Fruit fly (Drosophila melanogaster): ENCODE measurements around the gene MSBP.
A peak's percentile ranks its signal among the peaks of the same experiment; 100 is the strongest.

MSBP gene

dm6 chrX:15910570-15910969 is 20.7 kb upstream of the MSBP start, which contains the start of gene Lrp4:
Lrp4 (plus strand) TSS chrX:15910870.
- TF ChIP-seq CG11902 (GFP tag; optimal IDR thresholded peaks at IDR 0.05): no peak
- no peak for TF ChIP-seq fkh (GFP tag; optimal IDR thresholded peaks at IDR 0.05)
- no peak for TF ChIP-seq Smox (GFP tag; optimal IDR thresholded peaks at IDR 0.05)
- TF ChIP-seq CG10669 (GFP tag; optimal IDR thresholded peaks at IDR 0.05): no peak
- TF ChIP-seq OdsH (GFP tag; optimal IDR thresholded peaks at IDR 0.05): no peak
- TF ChIP-seq salr (GFP tag; optimal IDR thresholded peaks at IDR 0.05): no peak
- TF ChIP-seq CG11294 (GFP tag; IDR thresholded peaks at IDR 0.05): no peak
- no peak for TF ChIP-seq CG6276 (GFP tag; optimal IDR thresholded peaks at IDR 0.05)
- no peak for TF ChIP-seq CG6792 (GFP tag; optimal IDR thresholded peaks at IDR 0.05)

DNA sequence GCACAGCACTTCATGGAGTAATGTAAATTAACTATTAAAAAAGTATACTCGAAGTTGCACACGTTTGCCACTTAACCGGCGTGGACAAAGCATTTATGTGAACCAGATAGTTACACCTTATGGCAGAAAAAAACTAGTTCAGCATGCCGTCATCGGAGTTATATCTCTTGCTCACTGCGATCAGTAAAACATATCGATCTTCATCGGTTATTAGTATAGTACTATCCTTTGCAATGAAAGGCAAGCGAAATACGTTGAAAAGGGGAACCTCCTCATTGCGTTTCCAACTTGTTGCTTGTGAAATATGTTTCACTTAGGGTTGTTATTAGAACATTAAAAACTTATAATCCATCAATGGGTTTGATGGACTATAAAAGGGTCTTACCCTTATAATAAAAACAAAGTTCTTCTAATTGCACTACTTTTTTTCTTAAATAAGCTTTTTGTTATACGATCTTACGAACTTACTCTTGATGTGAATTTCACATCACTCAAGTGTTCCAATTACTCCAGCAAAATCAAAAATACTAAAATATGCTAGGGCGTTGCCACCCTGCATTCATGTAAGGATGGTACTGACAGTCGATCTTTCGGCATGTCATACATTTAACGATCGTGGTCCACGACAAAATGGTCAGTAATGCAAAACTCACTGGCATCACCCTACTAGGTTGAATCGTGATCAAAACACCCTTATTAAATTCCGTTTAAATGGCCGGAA is 19.8 kb upstream of the MSBP start, which contains the start of gene CycD:
Gene CycD (minus strand): TSS at position 113 of the 721 bp plus-strand sequence.
- TF ChIP-seq CG10631 (GFP tag; optimal IDR thresholded peaks at IDR 0.05) (peak; percentile 34), pdm3 (GFP tag; optimal IDR thresholded peaks at IDR 0.05) (peak; percentile 38), Sox14 (GFP tag; optimal IDR thresholded peaks at IDR 0.05) (peak; percentile 67), Hr4 (GFP tag; optimal IDR thresholded peaks at IDR 0.05) (no peak)

dm6 chrX:15893732-15894264 is 3.9 kb upstream of the MSBP start:
- TF ChIP-seq CG6276 (GFP tag; optimal IDR thresholded peaks at IDR 0.05) (no peak), Hr4 (GFP tag; optimal IDR thresholded peaks at IDR 0.05) (no peak), CG8319 (GFP tag; optimal IDR thresholded peaks at IDR 0.05) (no peak), CG8632 (GFP tag; optimal IDR thresholded peaks at IDR 0.05) (no peak), CG1621 (tag; optimal IDR thresholded peaks at IDR 0.05) (no peak), Hr38 (GFP tag; optimal IDR thresholded peaks at IDR 0.05) (no peak), Ets21C (GFP tag; optimal IDR thresholded peaks at IDR 0.05) (no peak), pdm3 (GFP tag; optimal IDR thresholded peaks at IDR 0.05) (no peak), achi (GFP tag; optimal IDR thresholded peaks at IDR 0.05) (no peak)

- peak; percentile 36 for TF ChIP-seq esn (GFP tag; optimal IDR thresholded peaks at IDR 0.05)
- TF ChIP-seq Sox14 (GFP tag; optimal IDR thresholded peaks at IDR 0.05): peak; percentile 18
- TF ChIP-seq ss (GFP tag; optimal IDR thresholded peaks at IDR 0.05): no peak
- TF ChIP-seq spab (GFP tag; optimal IDR thresholded peaks at IDR 0.05): no peak
- no peak for TF ChIP-seq CG4318 (GFP tag; optimal IDR thresholded peaks at IDR 0.05)
- no peak for TF ChIP-seq OdsH (GFP tag; optimal IDR thresholded peaks at IDR 0.05)
- TF ChIP-seq achi (GFP tag; optimal IDR thresholded peaks at IDR 0.05): no peak
- no peak for TF ChIP-seq CG9139 (GFP tag; optimal IDR thresholded peaks at IDR 0.05)
- no peak for TF ChIP-seq CG3032 (tag; optimal IDR thresholded peaks at IDR 0.05)
- TF ChIP-seq fd85E (GFP tag; optimal IDR thresholded peaks at IDR 0.05): no peak
- no peak for TF ChIP-seq CG8119 (GFP tag; IDR thresholded peaks at IDR 0.05)
- TF ChIP-seq CG10631 (GFP tag; optimal IDR thresholded peaks at IDR 0.05): peak; percentile 15
- TF ChIP-seq lz (GFP tag; optimal IDR thresholded peaks at IDR 0.05): peak; percentile 6
- TF ChIP-seq CG8632 (GFP tag; optimal IDR thresholded peaks at IDR 0.05): no peak
- TF ChIP-seq CG32006 (GFP tag; optimal IDR thresholded peaks at IDR 0.05): no peak
- TF ChIP-seq CG6854 (GFP tag; optimal IDR thresholded peaks at IDR 0.05): no peak
- TF ChIP-seq CG15336 (GFP tag; IDR thresholded peaks at IDR 0.05): no peak
- no peak for TF ChIP-seq eg (GFP tag; IDR thresholded peaks at IDR 0.05)
- no peak for TF ChIP-seq Lpt (GFP tag; optimal IDR thresholded peaks at IDR 0.05)
- no peak for TF ChIP-seq net (GFP tag; optimal IDR thresholded peaks at IDR 0.05)
- no peak for TF ChIP-seq Smox (GFP tag; optimal IDR thresholded peaks at IDR 0.05)
- no peak for TF ChIP-seq CG8319 (GFP tag; optimal IDR thresholded peaks at IDR 0.05)
- no peak for TF ChIP-seq Blimp-1 (GFP tag; optimal IDR thresholded peaks at IDR 0.05)
- TF ChIP-seq CG3919 (GFP tag; optimal IDR thresholded peaks at IDR 0.05): no peak
- TF ChIP-seq CG1621 (tag; optimal IDR thresholded peaks at IDR 0.05): no peak
- no peak for TF ChIP-seq CG6276 (GFP tag; optimal IDR thresholded peaks at IDR 0.05)
- no peak for TF ChIP-seq CG11762 (GFP tag; optimal IDR thresholded peaks at IDR 0.05; ENCODE audit: insufficient read depth)
- no peak for TF ChIP-seq fd59A (GFP tag; optimal IDR thresholded peaks at IDR 0.05)
- TF ChIP-seq Eip75B (GFP tag; optimal IDR thresholded peaks at IDR 0.05): no peak
- peak; percentile 45 for TF ChIP-seq Eip78C (GFP tag)
- no peak for TF ChIP-seq CG16779 (tag; optimal IDR thresholded peaks at IDR 0.05)
- no peak for TF ChIP-seq CG34406 (GFP tag; optimal IDR thresholded peaks at IDR 0.05)
These were observed 1.9 kb upstream of the MSBP start, which contains the start of gene shi for dm6 chrX:15891606-15892345. shi (plus strand) TSS chrX:15892116.
